Fruit fly (Drosophila melanogaster) whole organism, pupa: ENCODE results near the gene Rbp1-like.
A peak's percentile ranks its signal among the peaks of the same experiment; 100 is the strongest.

Experiments used
- CG10348 ChIP-seq: fragments of 200-800 bp; sonication (Bioruptor generic); IDR thresholded peaks from 2 replicates; pipeline ENCODE4 v1.3.6; 2022; ENCODE audit warnings: missing biosample characterization, missing genetic modification characterization
- CG12605 ChIP-seq: fragments of 200-800 bp; sonication (Bioruptor generic); IDR thresholded peaks from 2 replicates; pipeline ENCODE4 v1.3.6; 2022; ENCODE audit warnings: missing biosample characterization, missing genetic modification characterization
- CG13204 ChIP-seq: fragments of 200-800 bp; sonication (Bioruptor generic); optimal IDR thresholded peaks from 2 replicates; lab custom pipeline; 2018; ENCODE audit warnings: missing biosample characterization, mild to moderate bottlenecking, missing genetic modification characterization, moderate library complexity
- CG14655 ChIP-seq: fragments of 200-800 bp; sonication (Bioruptor generic); optimal IDR thresholded peaks from 3 replicates; lab custom pipeline; 2017; ENCODE audit warnings: mild to moderate bottlenecking, missing biosample characterization, missing genetic modification reagents, missing genetic modification characterization
- CG15710 ChIP-seq: fragments of 200-800 bp; sonication (Bioruptor generic); optimal IDR thresholded peaks from 2 replicates; lab custom pipeline; 2018; ENCODE audit warnings: missing biosample characterization, mild to moderate bottlenecking, missing genetic modification characterization, moderate library complexity
- CG17806 ChIP-seq: fragments of 200-800 bp; sonication (Bioruptor generic); optimal IDR thresholded peaks from 2 replicates; lab custom pipeline; 2018; ENCODE audit warnings: missing biosample characterization, mild to moderate bottlenecking, missing genetic modification characterization, moderate library complexity
- CG32121 ChIP-seq: fragments of 200-800 bp; sonication (Bioruptor generic); IDR thresholded peaks from 2 replicates; pipeline ENCODE4 v1.3.6; 2022; ENCODE audit warnings: missing biosample characterization, missing genetic modification characterization
- CG34367 ChIP-seq: fragments of 200-800 bp; sonication (Bioruptor generic); optimal IDR thresholded peaks from 2 replicates; lab custom pipeline; 2018; ENCODE audit warnings: missing biosample characterization, mild to moderate bottlenecking, missing genetic modification characterization
- CG4496 ChIP-seq: fragments of 200-800 bp; sonication (Bioruptor generic); IDR thresholded peaks from 3 replicates; pipeline ENCODE4 v1.3.6; 2022; ENCODE audit warnings: missing biosample characterization, missing genetic modification characterization
- CG8159 ChIP-seq: fragments of 200-800 bp; sonication (Bioruptor generic); optimal IDR thresholded peaks from 3 replicates; lab custom pipeline; 2018; ENCODE audit warnings: missing biosample characterization, mild to moderate bottlenecking, missing genetic modification characterization, moderate library complexity
- CG8301 ChIP-seq: fragments of 200-800 bp; sonication (Bioruptor generic); optimal IDR thresholded peaks from 2 replicates; lab custom pipeline; 2018; ENCODE audit warnings: missing biosample characterization, mild to moderate bottlenecking, missing genetic modification characterization
- CG9948 ChIP-seq: fragments of 200-800 bp; sonication (Bioruptor generic); optimal IDR thresholded peaks from 2 replicates; lab custom pipeline; 2018; ENCODE audit warnings: missing biosample characterization, mild to moderate bottlenecking, missing genetic modification characterization, moderate library complexity
- D1 ChIP-seq: fragments of 200-800 bp; sonication (Bioruptor generic); optimal IDR thresholded peaks from 2 replicates; lab custom pipeline; 2018; ENCODE audit warnings: missing biosample characterization, mild to moderate bottlenecking, missing genetic modification characterization, moderate library complexity
- EcR ChIP-seq: fragments of 200-800 bp; sonication (Bioruptor generic); optimal IDR thresholded peaks from 3 replicates; lab custom pipeline; 2019; ENCODE audit warnings: missing biosample characterization, missing genetic modification characterization, mild to moderate bottlenecking, moderate library complexity, missing genetic modification reagents
- Ets98B ChIP-seq: fragments of 200-800 bp; sonication (Bioruptor generic); IDR thresholded peaks from 2 replicates; pipeline ENCODE4 v1.3.6; 2022; ENCODE audit warnings: missing biosample characterization, missing genetic modification characterization
- Pif1A ChIP-seq: fragments of 200-800 bp; sonication (Bioruptor generic); optimal IDR thresholded peaks from 3 replicates; lab custom pipeline; 2016; ENCODE audit warnings: missing biosample characterization, missing genetic modification characterization
- Pif1B ChIP-seq: fragments of 200-800 bp; sonication (Bioruptor generic); optimal IDR thresholded peaks from 3 replicates; lab custom pipeline; 2016; ENCODE audit warnings: missing biosample characterization, missing genetic modification characterization
- Snoo ChIP-seq: fragments of 200-800 bp; sonication (Bioruptor generic); optimal IDR thresholded peaks from 3 replicates; lab custom pipeline; 2017; ENCODE audit warnings: missing biosample characterization, mild to moderate bottlenecking, missing genetic modification characterization, inconsistent platforms
- fd96Ca ChIP-seq: fragments of 200-800 bp; sonication (Bioruptor generic); IDR thresholded peaks from 3 replicates; pipeline ENCODE4 v1.3.6; 2022; ENCODE audit warnings: missing biosample characterization, missing genetic modification characterization
- gl ChIP-seq: fragments of 200-800 bp; sonication (Bioruptor generic); optimal IDR thresholded peaks from 2 replicates; lab custom pipeline; 2018; ENCODE audit warnings: missing biosample characterization, mild to moderate bottlenecking, missing genetic modification characterization
- rn ChIP-seq: fragments of 200-800 bp; sonication (Bioruptor generic); IDR thresholded peaks from 2 replicates; pipeline ENCODE4 v1.3.6; 2022; ENCODE audit warnings: missing biosample characterization, missing genetic modification characterization

Rbp1-like gene

DNA sequence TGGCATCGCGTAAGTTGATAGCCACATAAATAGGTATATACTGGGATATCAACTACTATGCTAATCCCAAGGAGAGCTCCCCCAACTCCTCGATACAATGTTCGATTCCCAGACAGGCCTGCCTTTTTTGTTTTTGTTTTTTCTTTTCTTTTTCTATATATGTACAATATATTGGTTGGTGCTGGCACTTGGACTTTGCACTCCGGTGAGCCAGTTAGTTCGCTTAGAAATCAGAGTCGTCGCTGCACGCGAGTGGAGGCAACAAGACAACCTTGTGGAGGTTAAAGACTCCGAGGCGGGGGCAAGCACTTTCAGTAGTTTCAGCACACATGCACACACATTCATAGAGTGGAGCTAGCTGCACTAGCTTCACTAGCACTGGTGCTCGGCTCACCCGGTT lies 21.6 kb upstream of the Rbp1-like start:
- no peak for TF ChIP-seq CG8159 (tag; lab: Kevin White, UChicago)
- TF ChIP-seq CG10348 (GFP tag; lab: Robert Waterston, UW), result no peak
- peak; percentile 41 for TF ChIP-seq CG12605
- no peak for TF ChIP-seq CG9948 (tag; lab: Kevin White, UChicago)
- no peak for TF ChIP-seq Pif1B (GFP tag; lab: Kevin White, UChicago)
- peak; percentile 54; the same call in 2 of the 3 replicates for TF ChIP-seq CG4496 (GFP tag; lab: Robert Waterston, UW)
- TF ChIP-seq CG14655, result peak; percentile 53
- TF ChIP-seq rn (GFP tag; lab: Robert Waterston, UW), result no peak
- peak; percentile 2 for TF ChIP-seq CG8301 (tag; lab: Kevin White, UChicago)
- TF ChIP-seq Pif1A (GFP tag; lab: Kevin White, UChicago), result peak; percentile 60
- no peak for TF ChIP-seq D1 (tag; lab: Kevin White, UChicago)
- no peak for TF ChIP-seq CG17806
- TF ChIP-seq fd96Ca (GFP tag; lab: Robert Waterston, UW), result 0 out of 3 replicates have a peak, but pooled peaks have one; percentile 47
- peak; percentile 40 for TF ChIP-seq CG13204
- TF ChIP-seq Snoo (tag; lab: Kevin White, UChicago), result no peak
- peak; percentile 54 for TF ChIP-seq gl (tag; lab: Kevin White, UChicago)
- TF ChIP-seq Ets98B, result peak; percentile 18; the same call in 1 of the 2 replicates
- TF ChIP-seq EcR (GFP tag; lab: Kevin White, UChicago), result peak; percentile 82
- TF ChIP-seq CG34367, result no peak
- no peak for TF ChIP-seq CG32121 (GFP tag; lab: Robert Waterston, UW)
- no peak for TF ChIP-seq CG15710

DNA sequence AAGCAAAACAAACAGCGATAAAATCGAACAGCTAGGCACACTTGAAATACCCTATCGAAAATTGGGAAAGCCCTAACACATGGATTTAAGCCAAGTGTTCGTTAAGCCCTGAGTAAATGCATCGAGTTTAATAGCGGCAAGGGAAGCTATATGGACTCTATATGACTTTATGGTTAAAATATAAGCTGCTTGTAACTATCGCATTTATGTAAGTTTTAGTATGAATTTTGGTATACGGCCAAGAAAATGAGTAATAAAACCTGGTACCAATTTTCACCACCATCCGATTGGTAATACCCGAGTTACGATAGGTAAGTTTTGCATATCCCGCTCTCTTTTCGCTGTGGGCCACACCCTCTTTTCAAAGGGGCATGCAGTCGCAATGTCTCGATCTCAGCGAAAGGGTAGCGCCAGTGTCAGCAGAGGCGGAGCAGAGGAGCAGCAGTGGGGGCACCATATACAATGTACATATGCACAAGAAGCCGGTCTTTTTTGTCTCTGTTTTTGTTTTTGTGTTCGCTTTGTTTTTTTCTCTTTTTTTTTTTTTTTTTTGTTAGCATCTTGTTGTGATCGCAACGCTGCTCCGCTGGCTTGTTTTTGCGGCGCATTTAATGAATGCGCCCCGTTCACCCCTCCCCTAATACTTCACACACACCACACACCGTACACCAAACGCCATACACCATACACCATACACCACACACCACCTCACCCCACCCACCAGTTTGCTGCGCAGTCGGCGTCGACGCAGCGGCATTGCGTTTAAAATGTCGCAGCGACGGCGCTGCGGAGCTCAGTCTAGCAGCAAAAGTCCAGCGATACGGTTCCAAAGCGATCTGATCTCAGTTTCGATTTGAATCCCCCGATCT lies 19.5 kb upstream of the Rbp1-like start, which contains the start of gene GstT4:
TSS of gene GstT4 (plus strand) at position 788 of the 869 bp plus-strand sequence.
- peak; percentile 83 for TF ChIP-seq CG14655
- TF ChIP-seq CG9948 (tag; lab: Kevin White, UChicago), result peak; percentile 84
- peak; percentile 55 for TF ChIP-seq CG10348 (GFP tag; lab: Robert Waterston, UW)
- peak; percentile 2 for TF ChIP-seq D1 (tag; lab: Kevin White, UChicago)
- TF ChIP-seq fd96Ca (GFP tag; lab: Robert Waterston, UW), result peak; percentile 98
- peak; percentile 97 for TF ChIP-seq CG13204
- TF ChIP-seq Pif1B (GFP tag; lab: Kevin White, UChicago), result peak; percentile 97
- TF ChIP-seq Pif1A (GFP tag; lab: Kevin White, UChicago), result peak; percentile 97
- TF ChIP-seq CG32121 (GFP tag; lab: Robert Waterston, UW), result peak; percentile 97
- TF ChIP-seq rn (GFP tag; lab: Robert Waterston, UW), result peak; percentile 93
- TF ChIP-seq CG15710, result peak; percentile 86
- TF ChIP-seq CG8159 (tag; lab: Kevin White, UChicago), result peak; percentile 81
- TF ChIP-seq CG8301 (tag; lab: Kevin White, UChicago), result peak; percentile 69
- peak; percentile 99 for TF ChIP-seq CG4496 (GFP tag; lab: Robert Waterston, UW)
- TF ChIP-seq gl (tag; lab: Kevin White, UChicago), result peak; percentile 97
- peak; percentile 84 for TF ChIP-seq Snoo (tag; lab: Kevin White, UChicago)
- peak; percentile 98 for TF ChIP-seq Ets98B
- TF ChIP-seq CG17806, result peak; percentile 84
- TF ChIP-seq CG12605, result peak; percentile 100
- TF ChIP-seq EcR (GFP tag; lab: Kevin White, UChicago), result peak; percentile 72
- peak; percentile 90 for TF ChIP-seq CG34367

DNA sequence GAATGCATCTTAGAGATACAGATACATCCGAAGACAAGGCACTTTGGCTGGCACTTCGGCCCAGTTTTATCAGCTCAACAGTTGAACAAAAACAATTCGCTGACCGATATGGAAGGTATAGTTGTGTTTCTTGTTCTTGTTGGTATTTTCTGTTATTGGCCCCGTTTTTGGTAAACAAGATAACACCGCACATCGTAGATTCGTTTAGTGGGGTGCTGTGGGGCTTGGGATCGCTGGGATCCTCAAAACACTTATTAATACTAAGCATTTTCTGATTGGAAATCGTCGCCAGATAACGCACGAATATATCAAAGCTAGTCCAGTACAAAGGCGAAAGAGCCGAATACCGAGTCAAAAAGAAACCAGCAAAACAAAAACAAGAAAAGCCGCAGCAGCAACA lies 18.9 kb upstream of the Rbp1-like start:
- TF ChIP-seq CG12605, result peak; percentile 24; the same call in 1 of the 2 replicates
- no peak for TF ChIP-seq Pif1B (GFP tag; lab: Kevin White, UChicago)
- TF ChIP-seq CG13204, result no peak
- no peak for TF ChIP-seq rn (GFP tag; lab: Robert Waterston, UW)
- no peak for TF ChIP-seq Snoo (tag; lab: Kevin White, UChicago)
- TF ChIP-seq Ets98B, result peak; percentile 6; the same call in 1 of the 2 replicates
- TF ChIP-seq EcR (GFP tag; lab: Kevin White, UChicago), result peak; percentile 68
- TF ChIP-seq CG14655, result no peak
- TF ChIP-seq Pif1A (GFP tag; lab: Kevin White, UChicago), result no peak
- TF ChIP-seq CG10348 (GFP tag; lab: Robert Waterston, UW), result no peak
- no peak for TF ChIP-seq CG8159 (tag; lab: Kevin White, UChicago)
- TF ChIP-seq CG8301 (tag; lab: Kevin White, UChicago), result no peak
- TF ChIP-seq CG4496 (GFP tag; lab: Robert Waterston, UW), result no peak
- TF ChIP-seq CG9948 (tag; lab: Kevin White, UChicago), result no peak
- TF ChIP-seq D1 (tag; lab: Kevin White, UChicago), result no peak
- no peak for TF ChIP-seq CG34367
- TF ChIP-seq gl (tag; lab: Kevin White, UChicago), result peak; percentile 15

DNA sequence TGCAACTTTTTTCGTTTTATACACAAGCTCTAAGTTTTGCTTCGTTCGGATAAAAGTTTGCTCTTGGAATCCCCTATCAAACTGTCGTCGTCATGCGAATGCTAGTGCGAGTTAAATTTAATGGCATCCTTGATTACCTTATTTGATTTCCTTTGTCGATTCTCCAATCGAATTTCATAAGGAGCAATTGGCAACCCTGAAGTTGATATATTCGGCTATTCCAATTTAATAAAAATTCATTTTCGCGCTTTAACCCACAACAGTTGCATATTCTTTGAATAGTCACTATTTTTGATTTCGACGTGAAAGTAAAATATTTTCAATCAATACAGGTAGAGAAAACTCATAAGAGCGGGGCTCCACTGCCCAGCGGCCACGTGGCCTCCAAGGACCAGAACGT lies 18.1 kb upstream of the Rbp1-like start, which contains the start of gene CG12725:
TSS of gene CG12725 (minus strand) at position 101 of the 400 bp plus-strand sequence.
- TF ChIP-seq CG14655 (no peak), Pif1A (GFP tag; lab: Kevin White, UChicago) (no peak), CG9948 (tag; lab: Kevin White, UChicago) (no peak), Ets98B (no peak), fd96Ca (GFP tag; lab: Robert Waterston, UW) (no peak), CG17806 (no peak), CG34367 (no peak), Pif1B (GFP tag; lab: Kevin White, UChicago) (no peak), gl (tag; lab: Kevin White, UChicago) (no peak), CG8301 (tag; lab: Kevin White, UChicago) (no peak), rn (GFP tag; lab: Robert Waterston, UW) (no peak), CG10348 (GFP tag; lab: Robert Waterston, UW) (no peak), CG13204 (no peak), D1 (tag; lab: Kevin White, UChicago) (no peak), CG4496 (GFP tag; lab: Robert Waterston, UW) (no peak), CG15710 (no peak)
